Worm (Caenorhabditis elegans): ENCODE results near the gene T04F3.4.

ce11 chrV:11787258-11787657 lies 24.4 kb upstream of the T04F3.4 start, which contains the start of gene F55A11.7:
- TF ChIP-seq unc-39 (tag; optimal IDR thresholded peaks at IDR 0.05), result no peak
- no peak for TF ChIP-seq elt-2 (tag; optimal IDR thresholded peaks at IDR 0.05)
- no peak for TF ChIP-seq pha-4 (tag; optimal IDR thresholded peaks at IDR 0.05)

Data from whole organism, L3 larva.